Worm (Caenorhabditis elegans): ENCODE measurements around the gene T06D4.1.

T06D4.1 gene

DNA sequence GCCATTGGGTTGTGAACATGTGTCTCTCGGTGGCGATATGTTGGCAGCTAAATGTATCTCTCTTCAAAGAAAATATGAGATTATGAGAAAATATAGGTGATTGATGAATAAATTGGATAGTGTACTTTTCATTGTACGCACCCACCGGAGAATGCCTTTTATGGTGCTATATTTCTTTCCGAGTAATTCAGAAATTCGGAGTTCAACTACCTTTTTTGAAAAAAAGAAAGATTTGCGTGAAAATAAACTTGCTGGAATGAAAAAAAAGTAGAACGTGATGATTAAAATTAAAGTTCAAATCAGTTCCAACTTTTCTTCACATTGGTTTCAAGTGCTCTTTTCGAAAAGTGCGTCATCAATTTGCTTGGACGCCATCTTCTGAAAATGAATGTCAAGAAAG is 21.9 kb downstream of the T06D4.1 start, which contains the start of gene nep-8:
Gene nep-8, plus strand, starts transcription at position 301 of the 400 bp plus-strand sequence.
- TF ChIP-seq Y67H2A.10 (GFP tag; conservative IDR thresholded peaks at IDR 0.05) (no peak), let-526 (GFP tag; IDR thresholded peaks at IDR 0.05) (no peak), nfyb-1 (GFP tag; IDR thresholded peaks at IDR 0.05) (no peak), F23B12.7 (tag; optimal IDR thresholded peaks at IDR 0.05; ENCODE audit: insufficient read depth) (no peak), egrh-3 (GFP tag; IDR thresholded peaks at IDR 0.05) (no peak), ekl-4 (GFP tag; IDR thresholded peaks at IDR 0.05) (no peak), dox-1 (GFP tag; IDR thresholded peaks at IDR 0.05) (no peak), mel-28 (tag; optimal IDR thresholded peaks at IDR 0.05; ENCODE audit: borderline replicate concordance) (no peak), zfh-2 (GFP tag; conservative IDR thresholded peaks at IDR 0.05) (no peak), lin-40 (tag; optimal IDR thresholded peaks at IDR 0.05) (no peak)

DNA sequence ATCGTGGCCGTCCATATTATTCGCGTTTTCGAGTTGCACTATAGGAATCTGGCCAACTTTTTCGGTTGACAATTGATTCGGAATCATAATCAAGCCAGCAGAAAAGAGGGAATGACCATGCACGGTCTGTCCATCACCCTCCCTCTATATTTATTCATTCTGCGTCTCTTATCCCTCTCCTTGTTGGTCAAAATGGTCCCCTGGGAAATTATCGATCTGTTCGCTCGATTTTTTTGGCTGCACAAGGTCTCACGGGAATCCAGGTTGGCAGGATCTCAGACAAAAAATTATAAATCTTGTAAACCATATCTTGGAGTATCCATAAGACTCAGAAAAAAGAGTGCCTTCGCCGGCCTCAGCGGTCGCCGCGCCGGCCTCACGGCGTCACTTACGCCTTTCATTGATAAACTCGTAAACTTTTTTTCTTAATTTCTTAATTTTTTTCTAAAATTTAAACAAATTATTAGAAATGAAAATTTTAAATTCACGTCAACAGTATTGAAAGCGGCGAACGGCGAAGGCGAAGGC is 32.8 kb downstream of the T06D4.1 start, which contains the start of the genes F18A12.7 and F18A12.2:
Gene F18A12.7, minus strand, starts transcription at position 101 of the 528 bp plus-strand sequence.
Gene F18A12.2, plus strand, starts transcription at position 478 of the 528 bp plus-strand sequence.
- no peak for TF ChIP-seq F39B2.1 (GFP tag; IDR thresholded peaks at IDR 0.05)
- TF ChIP-seq aptf-2 (GFP tag; conservative IDR thresholded peaks at IDR 0.05): peak; percentile 67; the same call in 1 of the 2 replicates

DNA sequence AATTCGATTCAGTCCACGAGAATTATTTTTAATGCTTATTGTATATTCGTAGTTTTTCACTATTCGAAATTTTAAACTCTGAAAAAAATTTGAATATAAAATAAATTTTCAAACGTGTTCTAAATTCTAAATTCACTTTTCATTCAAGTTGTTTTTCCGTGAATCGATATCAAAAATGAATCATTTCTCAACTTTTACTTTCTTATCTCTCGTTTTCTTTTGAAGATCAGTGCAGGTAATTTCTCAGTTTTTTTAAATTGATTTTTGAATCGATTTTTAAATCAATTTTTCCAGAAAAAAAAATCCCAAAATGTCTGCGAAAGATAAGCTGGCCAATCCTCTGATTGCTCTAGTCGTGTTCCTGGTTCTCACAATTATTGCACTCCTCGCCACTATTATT is 34.9 kb downstream of the T06D4.1 start, which contains the start of gene nep-6:
Gene nep-6, plus strand, starts transcription at position 301 of the 400 bp plus-strand sequence.
- TF ChIP-seq sptf-2 (GFP tag; optimal IDR thresholded peaks at IDR 0.05): no peak
- no peak for TF ChIP-seq nhr-90 (tag; optimal IDR thresholded peaks at IDR 0.05)
- TF ChIP-seq nhr-120 (GFP tag; IDR thresholded peaks at IDR 0.05): no peak
- TF ChIP-seq egl-18 (GFP tag; IDR thresholded peaks at IDR 0.05): no peak

DNA sequence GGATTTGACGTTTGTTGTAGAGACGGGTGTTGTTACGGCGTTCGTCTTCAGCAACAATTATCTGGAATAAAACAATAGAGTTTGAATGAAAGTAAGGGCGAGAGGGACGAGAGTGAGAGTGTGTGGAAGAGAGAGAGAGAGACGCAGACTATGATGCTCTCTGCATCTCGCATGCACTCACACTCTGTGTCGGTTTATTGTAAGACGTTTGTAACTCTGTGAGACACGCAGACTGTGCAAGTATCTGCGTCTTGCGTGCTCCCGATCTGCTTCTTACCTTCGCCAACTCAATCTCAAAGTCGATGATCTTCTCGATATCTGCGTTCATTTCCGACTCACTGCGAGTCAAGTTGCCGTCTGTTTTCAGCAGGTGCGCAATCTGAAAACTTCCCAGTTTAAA is 41.3 kb downstream of the T06D4.1 start:
- TF ChIP-seq hmg-1.2 (GFP tag; IDR thresholded peaks at IDR 0.05) (peak; percentile 34; the same call in 1 of the 2 replicates), ceh-79 (tag; optimal IDR thresholded peaks at IDR 0.05) (no peak)

DNA sequence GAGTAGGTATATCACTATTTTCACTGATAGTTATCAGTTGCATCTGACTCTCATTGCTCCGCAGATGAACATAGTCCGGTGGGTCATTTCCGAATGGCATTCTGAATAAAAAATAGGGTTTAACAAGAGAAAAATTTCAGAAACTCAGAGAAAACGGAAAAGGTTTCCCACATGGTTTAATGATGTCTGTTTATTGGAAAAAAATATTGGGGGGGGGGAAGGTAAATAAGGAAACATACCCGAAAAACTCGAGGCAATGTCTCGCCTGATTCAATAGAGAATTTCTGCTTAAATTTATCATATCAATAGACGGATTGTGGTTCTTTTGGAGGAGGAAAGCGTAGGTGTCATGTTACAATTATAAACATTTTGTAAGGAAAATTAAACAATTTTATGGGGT is 43.8 kb downstream of the T06D4.1 start, which contains the start of gene nep-11:
Gene nep-11, minus strand, starts transcription at position 101 of the 400 bp plus-strand sequence.
- TF ChIP-seq madf-10 (tag; optimal IDR thresholded peaks at IDR 0.05): no peak
- no peak for TF ChIP-seq Y56A3A.18 (GFP tag; IDR thresholded peaks at IDR 0.05)
- no peak for TF ChIP-seq F10E7.11 (tag; optimal IDR thresholded peaks at IDR 0.05)
- TF ChIP-seq ceh-91 (GFP tag; IDR thresholded peaks at IDR 0.05): no peak
- no peak for TF ChIP-seq lin-35 (GFP tag; optimal IDR thresholded peaks at IDR 0.05)
- no peak for TF ChIP-seq F55B11.4 (tag; optimal IDR thresholded peaks at IDR 0.05; ENCODE audit: borderline replicate concordance, insufficient read depth)
- TF ChIP-seq atf-7 (tag; optimal IDR thresholded peaks at IDR 0.05): no peak
- TF ChIP-seq akir-1 (GFP tag; optimal IDR thresholded peaks at IDR 0.05): no peak
- no peak for TF ChIP-seq Y95B8A.8 (GFP tag; IDR thresholded peaks at IDR 0.05)
- no peak for TF ChIP-seq fkh-3 (tag; optimal IDR thresholded peaks at IDR 0.05)
- TF ChIP-seq C17E4.6 (GFP tag; IDR thresholded peaks at IDR 0.05): no peak
- no peak for TF ChIP-seq sdz-38 (tag; optimal IDR thresholded peaks at IDR 0.05)
- TF ChIP-seq cebp-2 (GFP tag; IDR thresholded peaks at IDR 0.05): no peak
- no peak for TF ChIP-seq dox-1 (GFP tag; IDR thresholded peaks at IDR 0.05)
- TF ChIP-seq D2030.7 (GFP tag; IDR thresholded peaks at IDR 0.05): no peak
- no peak for TF ChIP-seq Y79H2A.3 (GFP tag; conservative IDR thresholded peaks at IDR 0.05)
- TF ChIP-seq sptf-2 (GFP tag; optimal IDR thresholded peaks at IDR 0.05): no peak
- TF ChIP-seq him-1 (tag; optimal IDR thresholded peaks at IDR 0.05): no peak
- TF ChIP-seq somi-1 (GFP tag; optimal IDR thresholded peaks at IDR 0.05): no peak
- no peak for TF ChIP-seq mes-4 (tag; optimal IDR thresholded peaks at IDR 0.05)
